Fruit fly (Drosophila melanogaster): ENCODE data around the gene Mtch.

Mtch gene

dm6 chr3L:139574-140567 lies 44.6 kb upstream of the Mtch start:
- TF ChIP-seq ss (GFP tag; optimal IDR thresholded peaks at IDR 0.05) (peak in 1 of 2 experiments; percentile 24), CG1621 (tag; optimal IDR thresholded peaks at IDR 0.05) (no peak), CG15336 (GFP tag; IDR thresholded peaks at IDR 0.05) (no peak), CG10631 (GFP tag; optimal IDR thresholded peaks at IDR 0.05) (peak; percentile 35), CG8632 (GFP tag; optimal IDR thresholded peaks at IDR 0.05) (no peak), pdm3 (GFP tag; optimal IDR thresholded peaks at IDR 0.05) (no peak), Hr39 (GFP tag; optimal IDR thresholded peaks at IDR 0.05) (peak; percentile 36), Smox (GFP tag; optimal IDR thresholded peaks at IDR 0.05) (no peak), CG6792 (GFP tag; optimal IDR thresholded peaks at IDR 0.05) (peak; percentile 24), dsx (GFP tag; optimal IDR thresholded peaks at IDR 0.05; ENCODE audit: poor library complexity, severe bottlenecking) (peak; percentile 66), CG3032 (tag; optimal IDR thresholded peaks at IDR 0.05) (peak; percentile 17), salr (GFP tag; optimal IDR thresholded peaks at IDR 0.05) (no peak), eg (GFP tag; IDR thresholded peaks at IDR 0.05) (no peak), Ets96B (tag; optimal IDR thresholded peaks at IDR 0.05) (no peak), Eip78C (GFP tag) (peak; percentile 76), fd59A (GFP tag; optimal IDR thresholded peaks at IDR 0.05) (no peak), spab (GFP tag; optimal IDR thresholded peaks at IDR 0.05) (no peak), esn (GFP tag; optimal IDR thresholded peaks at IDR 0.05) (peak; percentile 55), net (GFP tag; optimal IDR thresholded peaks at IDR 0.05) (no peak), CG3919 (GFP tag; optimal IDR thresholded peaks at IDR 0.05) (peak; percentile 15), CG34406 (GFP tag; optimal IDR thresholded peaks at IDR 0.05) (no peak), acj6 (GFP tag; optimal IDR thresholded peaks at IDR 0.05) (no peak), Met (GFP tag; optimal IDR thresholded peaks at IDR 0.05) (peak; percentile 49), CG8119 (GFP tag; IDR thresholded peaks at IDR 0.05) (no peak), CG7368 (GFP tag; optimal IDR thresholded peaks at IDR 0.05) (no peak), Sox15 (GFP tag; optimal IDR thresholded peaks at IDR 0.05) (no peak), CG6808 (GFP tag; optimal IDR thresholded peaks at IDR 0.05) (peak; percentile 13), CG16779 (tag; optimal IDR thresholded peaks at IDR 0.05) (no peak), fkh (GFP tag; optimal IDR thresholded peaks at IDR 0.05) (peak; percentile 74), achi (GFP tag; optimal IDR thresholded peaks at IDR 0.05) (peak; percentile 2), Lpt (GFP tag; optimal IDR thresholded peaks at IDR 0.05) (no peak), Hr38 (GFP tag; optimal IDR thresholded peaks at IDR 0.05) (no peak), CG6163 (GFP tag; IDR thresholded peaks at IDR 0.05) (no peak), Hr4 (GFP tag; optimal IDR thresholded peaks at IDR 0.05) (no peak), CG10669 (GFP tag; optimal IDR thresholded peaks at IDR 0.05) (no peak), Sox102F (GFP tag; optimal IDR thresholded peaks at IDR 0.05) (peak; percentile 26), CG11902 (GFP tag; optimal IDR thresholded peaks at IDR 0.05) (no peak), Eip75B (GFP tag; optimal IDR thresholded peaks at IDR 0.05) (peak; percentile 15), dac (GFP tag; optimal IDR thresholded peaks at IDR 0.05) (no peak), vri (GFP tag; optimal IDR thresholded peaks at IDR 0.05) (peak; percentile 43), cyc (GFP tag; optimal IDR thresholded peaks at IDR 0.05) (peak; percentile 15), Gug (GFP tag; IDR thresholded peaks at IDR 0.05) (no peak), CG31627 (GFP tag; optimal IDR thresholded peaks at IDR 0.05) (no peak), fd85E (GFP tag; optimal IDR thresholded peaks at IDR 0.05) (no peak), CG11762 (GFP tag; optimal IDR thresholded peaks at IDR 0.05; ENCODE audit: insufficient read depth) (no peak), svp (GFP tag) (peak; percentile 88), topi (GFP tag; optimal IDR thresholded peaks at IDR 0.05) (peak; percentile 36), lz (GFP tag; optimal IDR thresholded peaks at IDR 0.05) (no peak), CG11294 (GFP tag; IDR thresholded peaks at IDR 0.05) (no peak), CG4318 (GFP tag; optimal IDR thresholded peaks at IDR 0.05) (no peak)

All from whole organism, prepupa.